Fruit fly (Drosophila melanogaster) whole organism, prepupa: ENCODE data around the gene betaTub85D.

Experiments used
- CG3032 ChIP-seq: fragments of 200-800 bp; optimal IDR thresholded peaks from 2 replicates; lab custom pipeline; 2019; ENCODE audit warnings: missing biosample characterization, mild to moderate bottlenecking, missing genetic modification characterization, moderate library complexity
- CG32006 ChIP-seq: fragments of 200-800 bp; sonication (Bioruptor generic); optimal IDR thresholded peaks from 3 replicates; lab custom pipeline; 2017; ENCODE audit warnings: missing biosample characterization, mild to moderate bottlenecking, missing genetic modification characterization
- CG4318 ChIP-seq: fragments of 200-800 bp; sonication (Bioruptor generic); optimal IDR thresholded peaks from 3 replicates; lab custom pipeline; 2017; ENCODE audit warnings: missing biosample characterization, mild to moderate bottlenecking, missing genetic modification characterization
- CG6854 ChIP-seq: fragments of 200-800 bp; sonication (Bioruptor generic); optimal IDR thresholded peaks from 2 replicates; lab custom pipeline; 2017; ENCODE audit warnings: missing biosample characterization, mild to moderate bottlenecking, missing genetic modification characterization
- CG9139 ChIP-seq: fragments of 200-800 bp; sonication (Bioruptor generic); optimal IDR thresholded peaks from 3 replicates; lab custom pipeline; 2017; ENCODE audit warnings: missing biosample characterization, mild to moderate bottlenecking, missing genetic modification characterization
- Eip78C ChIP-seq: fragments of 200-800 bp; sonication (Bioruptor generic); peaks from one replicate; lab custom pipeline; 2016; ENCODE audit warnings: missing biosample characterization, missing genetic modification characterization
- Eip93F ChIP-seq: fragments of 200-800 bp; sonication (Bioruptor generic); optimal IDR thresholded peaks from 2 replicates; lab custom pipeline; 2016; ENCODE audit warnings: missing biosample characterization, mild to moderate bottlenecking, missing genetic modification characterization
- OdsH ChIP-seq: fragments of 200-800 bp; sonication (Bioruptor generic); optimal IDR thresholded peaks from 3 replicates; lab custom pipeline; 2016; ENCODE audit warnings: missing biosample characterization, missing genetic modification characterization
- ss ChIP-seq, 2 experiments: fragments of 200-800 bp; sonication (Bioruptor generic); optimal IDR thresholded peaks; 2 replicates in 1 of 2; 3 replicates in 1 of 2; lab custom pipeline; 2017 to 2018; ENCODE audit warnings: mild to moderate bottlenecking in 2 of 2, missing biosample characterization in 2 of 2, missing genetic modification characterization in 2 of 2, moderate library complexity in 1 of 2

DNA sequence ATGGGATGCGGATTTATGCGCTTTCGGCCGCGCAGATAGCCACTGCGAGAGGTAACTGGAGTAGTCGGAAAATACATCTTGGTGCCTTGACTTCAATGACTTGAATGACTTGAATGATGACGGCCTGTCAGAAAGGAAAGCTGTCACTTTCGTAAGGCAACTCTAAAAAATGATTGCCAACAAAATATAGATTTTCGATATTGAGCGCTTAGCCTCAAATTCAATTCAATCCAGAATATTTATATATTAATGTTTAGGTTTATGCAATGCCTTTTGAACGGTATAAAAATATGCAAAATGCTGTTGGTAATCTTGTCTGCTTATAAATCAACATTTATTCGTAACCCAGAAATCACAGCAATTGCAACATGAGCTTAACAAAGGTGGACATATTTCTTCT, 2.0 kb downstream of the betaTub85D start, which contains the start of gene CG44261:
- no peak for TF ChIP-seq CG9139 (GFP tag; lab: Kevin White, UChicago)
- TF ChIP-seq Eip93F (GFP tag; lab: Kevin White, UChicago), result no peak
- TF ChIP-seq CG6854 (GFP tag; lab: Kevin White, UChicago), result no peak
- TF ChIP-seq CG4318 (GFP tag; lab: Kevin White, UChicago), result no peak
- no peak for TF ChIP-seq OdsH (GFP tag; lab: Kevin White, UChicago)
- TF ChIP-seq CG32006 (GFP tag; lab: Kevin White, UChicago), result no peak
- no peak for TF ChIP-seq ss (GFP tag; optimal IDR thresholded peaks at IDR 0.05; lab: Kevin White, UChicago)
- TF ChIP-seq Eip78C (GFP tag; lab: Kevin White, UChicago), result no peak
- no peak for TF ChIP-seq CG3032
